Worm (Caenorhabditis elegans) whole organism, early embryonic: Measurements from ENCODE around the gene C16C10.9.

Experiments used
- B0310.2 ChIP-seq: sonication (generic microtip); optimal IDR thresholded peaks from 2 replicates; lab custom pipeline; 2016; ENCODE audit warnings: mild to moderate bottlenecking, missing genetic modification characterization, missing compliant biosample characterization
- F13C5.2 ChIP-seq: sonication (generic microtip); optimal IDR thresholded peaks from 2 replicates; lab custom pipeline; 2017; ENCODE audit warnings: mild to moderate bottlenecking, missing genetic modification characterization, inconsistent platforms, missing compliant biosample characterization
- aly-1 ChIP-seq: sonication (generic microtip); optimal IDR thresholded peaks from 2 replicates; lab custom pipeline; 2016; ENCODE audit warnings: missing genetic modification characterization, missing compliant biosample characterization
- ama-1 ChIP-seq: fragments of 150-350 bp; optimal IDR thresholded peaks from 2 replicates; lab custom pipeline; 2014
- ceh-13 ChIP-seq: fragments of 200-800 bp; sonication (Bioruptor generic); optimal IDR thresholded peaks from 2 replicates; lab custom pipeline; 2018; ENCODE audit warnings: mild to moderate bottlenecking, missing genetic modification characterization, missing compliant biosample characterization
- ceh-36 ChIP-seq: sonication (generic microtip); optimal IDR thresholded peaks from 2 replicates; lab custom pipeline; 2016; ENCODE audit warnings: missing genetic modification characterization, inconsistent platforms, missing compliant biosample characterization
- ets-7 ChIP-seq: sonication (generic microtip); optimal IDR thresholded peaks from 2 replicates; lab custom pipeline; 2016; ENCODE audit warnings: missing genotype, missing genetic modification characterization, missing compliant biosample characterization
- flt-1 ChIP-seq: fragments of 200-800 bp; sonication (Bioruptor generic); IDR thresholded peaks from 2 replicates; pipeline ENCODE4 v1.3.6; 2022; ENCODE audit warnings: missing genetic modification characterization, missing compliant biosample characterization
- hmbx-1 ChIP-seq: sonication (generic microtip); optimal IDR thresholded peaks from 2 replicates; lab custom pipeline; 2016; ENCODE audit warnings: mild to moderate bottlenecking, missing genetic modification characterization, missing compliant biosample characterization
- hmg-4 ChIP-seq: fragments of 200-800 bp; sonication (Bioruptor generic); optimal IDR thresholded peaks from 2 replicates; lab custom pipeline; 2018; ENCODE audit warnings: mild to moderate bottlenecking, missing genetic modification characterization, missing compliant biosample characterization
- hnd-1 ChIP-seq: sonication (generic microtip); optimal IDR thresholded peaks from 2 replicates; lab custom pipeline; 2016; ENCODE audit warnings: missing genetic modification characterization, missing compliant biosample characterization
- pes-1 ChIP-seq: fragments of 200-800 bp; sonication (Bioruptor generic); IDR thresholded peaks from 2 replicates; pipeline ENCODE4 v1.3.6; 2022; ENCODE audit warnings: missing genetic modification reagents, missing genetic modification characterization, missing compliant biosample characterization
- scrt-1 ChIP-seq: fragments of 200-800 bp; sonication (Bioruptor generic); IDR thresholded peaks from 2 replicates; pipeline ENCODE4 v1.3.6; 2022; ENCODE audit warnings: missing genetic modification characterization, missing compliant biosample characterization
- sea-1 ChIP-seq: fragments of 200-800 bp; sonication (Bioruptor generic); conservative IDR thresholded peaks from 2 replicates; pipeline ENCODE4 v1.3.6; 2022; ENCODE audit warnings: missing genetic modification characterization, missing compliant biosample characterization
- tbx-11 ChIP-seq: fragments of 200-800 bp; sonication (Bioruptor generic); IDR thresholded peaks from 2 replicates; pipeline ENCODE4 v1.3.6; 2022; ENCODE audit warnings: missing genetic modification characterization, missing compliant biosample characterization
- tbx-37 ChIP-seq: fragments of 200-800 bp; sonication (Bioruptor generic); conservative IDR thresholded peaks from 2 replicates; pipeline ENCODE4 v1.3.6; 2022; ENCODE audit warnings: missing genetic modification reagents, missing genetic modification characterization, missing compliant biosample characterization
- tra-4 ChIP-seq: sonication (generic microtip); optimal IDR thresholded peaks from 2 replicates; lab custom pipeline; 2017; ENCODE audit warnings: missing genetic modification characterization, missing compliant biosample characterization

C16C10.9 gene

ce11 chrIII:4115085-4115484, 42.1 kb downstream of the C16C10.9 start, which contains the start of gene unc-103:
unc-103 (plus strand) TSS chrIII:4115385.
- TF ChIP-seq tbx-11 (GFP tag; lab: Robert Waterston, UW) (no peak), ama-1 (no peak), hmbx-1 (tag; lab: Kevin White, UChicago) (no peak), hnd-1 (tag; lab: Kevin White, UChicago) (no peak), pes-1 (no peak), ets-7 (no peak), flt-1 (GFP tag; lab: Robert Waterston, UW) (no peak), scrt-1 (GFP tag; lab: Robert Waterston, UW) (no peak), tra-4 (tag; lab: Kevin White, UChicago) (no peak), tbx-37 (GFP tag; lab: Robert Waterston, UW) (no peak), F13C5.2 (no peak), aly-1 (tag; lab: Kevin White, UChicago) (no peak), ceh-36 (no peak), sea-1 (GFP tag; lab: Robert Waterston, UW) (no peak), ceh-13 (GFP tag; lab: Kevin White, UChicago) (no peak), B0310.2 (tag; lab: Kevin White, UChicago) (no peak)

- TF ChIP-seq sea-1 (GFP tag; lab: Robert Waterston, UW), result no peak
- no peak for TF ChIP-seq ceh-36
- TF ChIP-seq flt-1 (GFP tag; lab: Robert Waterston, UW), result no peak
- no peak for TF ChIP-seq hnd-1 (tag; lab: Kevin White, UChicago)
- no peak for TF ChIP-seq aly-1 (tag; lab: Kevin White, UChicago)
These were observed 43.6 kb downstream of the C16C10.9 start for ce11 chrIII:4113594-4113993.

ce11 chrIII:4107929-4108520, 49.2 kb downstream of the C16C10.9 start:
- TF ChIP-seq tbx-11 (GFP tag; lab: Robert Waterston, UW) (no peak), scrt-1 (GFP tag; lab: Robert Waterston, UW) (no peak), hmg-4 (no peak), ceh-13 (GFP tag; lab: Kevin White, UChicago) (no peak), aly-1 (tag; lab: Kevin White, UChicago) (no peak)

ce11 chrIII:4107227-4107626, 50.0 kb downstream of the C16C10.9 start:
- TF ChIP-seq hnd-1 (tag; lab: Kevin White, UChicago), result no peak
- TF ChIP-seq aly-1 (tag; lab: Kevin White, UChicago), result no peak
- TF ChIP-seq hmbx-1 (tag; lab: Kevin White, UChicago), result no peak
- no peak for TF ChIP-seq tbx-37 (GFP tag; lab: Robert Waterston, UW)
- TF ChIP-seq scrt-1 (GFP tag; lab: Robert Waterston, UW), result no peak
- TF ChIP-seq pes-1, result no peak
- no peak for TF ChIP-seq flt-1 (GFP tag; lab: Robert Waterston, UW)
- TF ChIP-seq ceh-13 (GFP tag; lab: Kevin White, UChicago), result no peak

ce11 chrIII:4106611-4107010, 50.6 kb downstream of the C16C10.9 start:
- TF ChIP-seq ceh-36 (no peak), tbx-11 (GFP tag; lab: Robert Waterston, UW) (no peak), sea-1 (GFP tag; lab: Robert Waterston, UW) (no peak), ets-7 (no peak)
